Worm (Caenorhabditis elegans) whole organism, L4 larva: ENCODE measurements around the gene eelo-2.

Experiments used
- F26F4.8 ChIP-seq: fragments of 200-800 bp; sonication (Bioruptor generic); conservative IDR thresholded peaks from 2 replicates; pipeline ENCODE4 v1.3.6; 2022; ENCODE audit warnings: missing genetic modification characterization, missing compliant biosample characterization
- daf-19 ChIP-seq: fragments of 200-800 bp; sonication (Bioruptor generic); conservative IDR thresholded peaks from 2 replicates; pipeline ENCODE4 v1.3.6; 2022; ENCODE audit warnings: missing genetic modification characterization, missing compliant biosample characterization
- egl-27 ChIP-seq: sonication (generic microtip); optimal IDR thresholded peaks from 3 replicates; lab custom pipeline; 2017; ENCODE audit warnings: missing biosample characterization, missing genetic modification reagents, missing genetic modification characterization
- lir-3 ChIP-seq: sonication (generic microtip); optimal IDR thresholded peaks from 2 replicates; lab custom pipeline; 2016; ENCODE audit warnings: mild to moderate bottlenecking, missing genetic modification characterization, missing compliant biosample characterization
- nhr-11 ChIP-seq: fragments of 150-350 bp; optimal IDR thresholded peaks from 2 replicates; lab custom pipeline; 2014; ENCODE audit warnings: missing biosample characterization, missing genetic modification characterization
- nhr-28 ChIP-seq: fragments of 150-350 bp; optimal IDR thresholded peaks from 2 replicates; lab custom pipeline; 2014; ENCODE audit warnings: missing biosample characterization, missing genetic modification characterization
- pqm-1 ChIP-seq: sonication (generic microtip); optimal IDR thresholded peaks from 2 replicates; lab custom pipeline; 2017; ENCODE audit warnings: missing biosample characterization, missing genetic modification characterization
- unc-62 ChIP-seq, 3 experiments: fragments of 150-350 bp in 1 of 3; sonication (generic microtip); optimal IDR thresholded peaks in 2 of 3; peaks in 1 of 3; 1 replicate in 1 of 3; 2 replicates in 2 of 3; lab custom pipeline; 2014 to 2017; ENCODE audit warnings: missing biosample characterization in 3 of 3, missing genetic modification characterization in 3 of 3, missing genetic modification reagents in 3 of 3, missing genotype in 1 of 3

DNA sequence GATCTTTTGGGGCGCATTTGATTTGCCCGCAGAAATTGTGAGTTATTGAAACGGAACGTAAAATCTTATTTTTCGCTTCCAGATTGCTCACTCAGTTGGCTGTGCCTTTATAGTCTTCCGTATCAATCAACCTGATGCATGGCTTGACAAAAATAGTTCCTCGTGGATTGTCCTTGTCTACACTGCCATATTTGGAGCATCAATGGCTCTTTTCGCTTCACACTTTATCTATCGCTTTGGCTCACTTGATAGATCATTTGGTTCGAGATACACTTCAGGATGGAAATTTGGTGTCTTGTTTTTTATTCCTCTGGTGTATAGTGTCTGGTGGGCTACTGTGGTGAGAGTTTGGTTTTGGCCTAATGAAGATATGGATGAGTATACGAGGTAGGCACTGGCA, 15.8 kb downstream of the eelo-2 start:
- no peak for TF ChIP-seq nhr-11 (tag; lab: Kevin White, UChicago)
- TF ChIP-seq nhr-28 = no peak
- TF ChIP-seq unc-62 (GFP tag; optimal IDR thresholded peaks at IDR 0.05 in 1 of 2; lab: Kevin White, UChicago) = no peak
- TF ChIP-seq unc-62 (tag; optimal IDR thresholded peaks at IDR 0.05; lab: Kevin White, UChicago) = no peak
- TF ChIP-seq pqm-1 (tag; lab: Kevin White, UChicago) = no peak
- no peak for TF ChIP-seq lir-3 (tag; lab: Kevin White, UChicago)
- no peak for TF ChIP-seq egl-27 (tag; lab: Kevin White, UChicago)
- no peak for TF ChIP-seq daf-19 (GFP tag; lab: Robert Waterston, UW)
- no peak for TF ChIP-seq F26F4.8 (GFP tag; lab: Robert Waterston, UW)
